Fruit fly (Drosophila melanogaster): Measurements from ENCODE around the gene CG5800.
A peak's percentile ranks its signal among the peaks of the same experiment; 100 is the strongest.

Gene CG5800

dm6 chrX:17599330-17599729 is 36.8 kb upstream of the CG5800 start, which contains the start of gene X11L (continued):
- TF ChIP-seq sisA (GFP tag; IDR thresholded peaks at IDR 0.05) (peak; percentile 73), en (GFP tag; optimal IDR thresholded peaks at IDR 0.05) (peak; percentile 29), CG31441 (GFP tag; IDR thresholded peaks at IDR 0.05) (no peak), Lim3 (GFP tag; IDR thresholded peaks at IDR 0.05) (no peak), Vsx1 (GFP tag; optimal IDR thresholded peaks at IDR 0.05) (no peak), Dref (GFP tag; IDR thresholded peaks at IDR 0.05) (peak; percentile 92), ab (GFP tag; optimal IDR thresholded peaks at IDR 0.05) (peak; percentile 39), ci (GFP tag; IDR thresholded peaks at IDR 0.05) (peak; percentile 83), CG7745 (tag; optimal IDR thresholded peaks at IDR 0.05) (no peak), CG10431 (GFP tag; optimal IDR thresholded peaks at IDR 0.05) (no peak), zfh1 (GFP tag; IDR thresholded peaks at IDR 0.05) (peak; percentile 77; the same call in 2 of the 3 replicates), ara (GFP tag; IDR thresholded peaks at IDR 0.05) (peak; percentile 66), klu (GFP tag; IDR thresholded peaks at IDR 0.05) (0 out of 2 replicates have a peak, but pooled peaks have one; percentile 8), Xbp1 (GFP tag; optimal IDR thresholded peaks at IDR 0.05) (peak; percentile 81), esg (GFP tag; conservative IDR thresholded peaks at IDR 0.05) (peak; percentile 28; the same call in 1 of the 2 replicates), CG6689 (GFP tag; IDR thresholded peaks at IDR 0.05) (peak; percentile 54), Rx (GFP tag; IDR thresholded peaks at IDR 0.05) (peak; percentile 59; the same call in 1 of the 2 replicates), Elba2 (GFP tag; optimal IDR thresholded peaks at IDR 0.05) (peak; percentile 24), rib (GFP tag; IDR thresholded peaks at IDR 0.05) (peak; percentile 55; the same call in 1 of the 2 replicates), B-H2 (GFP tag; optimal IDR thresholded peaks at IDR 0.05) (peak; percentile 35), CG6813 (GFP tag; optimal IDR thresholded peaks at IDR 0.05) (peak; percentile 8), B-H1 (GFP tag; IDR thresholded peaks at IDR 0.05) (peak; percentile 27; the same call in 2 of the 3 replicates), CG12942 (GFP tag; optimal IDR thresholded peaks at IDR 0.05) (peak; percentile 64), Sry-β (GFP tag; optimal IDR thresholded peaks at IDR 0.05) (no peak), emc (GFP tag; optimal IDR thresholded peaks at IDR 0.05) (peak; percentile 52), slp2 (GFP tag; optimal IDR thresholded peaks at IDR 0.05) (peak; percentile 54), CTCF (GFP tag; optimal IDR thresholded peaks at IDR 0.05) (peak; percentile 18), HHEX (GFP tag; optimal IDR thresholded peaks at IDR 0.05) (peak; percentile 66), CG4820 (GFP tag; optimal IDR thresholded peaks at IDR 0.05) (peak; percentile 65), CG7357 (GFP tag; IDR thresholded peaks at IDR 0.05) (peak; percentile 24; the same call in 1 of the 3 replicates), Side (GFP tag; optimal IDR thresholded peaks at IDR 0.05) (peak; percentile 56), chinmo (GFP tag; IDR thresholded peaks at IDR 0.05; ENCODE audit: partially characterized antibody) (peak; percentile 84; the same call in 3 of the 4 replicates), D19A (tag; optimal IDR thresholded peaks at IDR 0.05) (peak; percentile 33), mld (GFP tag; IDR thresholded peaks at IDR 0.05; ENCODE audit: partially characterized antibody) (peak; percentile 75; the same call in 1 of the 3 replicates), CG4360 (GFP tag; IDR thresholded peaks at IDR 0.05) (no peak), chn (GFP tag; optimal IDR thresholded peaks at IDR 0.05) (peak; percentile 74), ERR (GFP tag; optimal IDR thresholded peaks at IDR 0.05) (peak; percentile 72), NC2β (GFP tag; optimal IDR thresholded peaks at IDR 0.05) (peak; percentile 68), CG30020 (tag; optimal IDR thresholded peaks at IDR 0.05) (peak; percentile 25), pb (GFP tag; optimal IDR thresholded peaks at IDR 0.05) (peak; percentile 55), mam (GFP tag; optimal IDR thresholded peaks at IDR 0.05) (peak; percentile 87), BtbVII (GFP tag; optimal IDR thresholded peaks at IDR 0.05) (no peak), Awh (GFP tag; IDR thresholded peaks at IDR 0.05) (0 out of 2 replicates have a peak, but pooled peaks have one; percentile 30), stc (GFP tag; IDR thresholded peaks at IDR 0.05) (0 out of 2 replicates have a peak, but pooled peaks have one; percentile 15), chif (GFP tag; optimal IDR thresholded peaks at IDR 0.05) (peak; percentile 52 to 63), D19B (GFP tag; optimal IDR thresholded peaks at IDR 0.05) (peak; percentile 24), gro (GFP tag; optimal IDR thresholded peaks at IDR 0.05) (peak; percentile 86), CG13894 (tag; optimal IDR thresholded peaks at IDR 0.05) (no peak), p53 (GFP tag; optimal IDR thresholded peaks at IDR 0.05) (peak; percentile 75), run (tag; optimal IDR thresholded peaks at IDR 0.05) (no peak), slbo (GFP tag; IDR thresholded peaks at IDR 0.05) (peak; percentile 81), CG9727 (GFP tag; optimal IDR thresholded peaks at IDR 0.05) (peak; percentile 59)
